Worm (Caenorhabditis elegans): Measurements from ENCODE around the gene ekl-6.

DNA sequence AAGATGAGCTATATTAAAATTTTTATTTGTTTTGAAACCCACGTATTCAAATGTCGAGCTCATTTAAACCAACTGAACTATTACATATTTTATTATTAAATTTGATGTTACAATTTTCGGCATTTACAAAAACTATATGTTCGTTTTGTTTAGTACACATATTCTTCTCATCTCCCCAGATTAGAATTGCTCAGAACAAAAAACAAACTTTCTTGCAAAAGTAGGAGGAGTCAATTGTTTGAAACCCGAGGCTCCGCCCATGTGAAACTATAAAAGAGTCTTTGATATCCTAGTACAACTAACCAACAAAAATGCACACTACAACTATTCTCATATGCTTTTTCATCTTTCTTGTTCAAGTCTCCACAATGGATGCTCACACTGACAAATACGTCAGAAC lies 38.2 kb upstream of the ekl-6 start, which contains the start of gene ins-22:
- TF ChIP-seq jun-1 (tag; optimal IDR thresholded peaks at IDR 0.05): no peak
- TF ChIP-seq pqm-1 (tag; optimal IDR thresholded peaks at IDR 0.05): no peak
- no peak for TF ChIP-seq skn-1 (tag; optimal IDR thresholded peaks at IDR 0.05)
- TF ChIP-seq T20F7.1 (GFP tag; optimal IDR thresholded peaks at IDR 0.05): no peak
- no peak for TF ChIP-seq rbr-2 (tag; optimal IDR thresholded peaks at IDR 0.05)
- TF ChIP-seq nhr-11 (tag; optimal IDR thresholded peaks at IDR 0.05): no peak
- TF ChIP-seq daf-16 (GFP tag; optimal IDR thresholded peaks at IDR 0.05): no peak
- no peak for TF ChIP-seq daf-16 (tag; optimal IDR thresholded peaks at IDR 0.05)
- TF ChIP-seq ama-1 (optimal IDR thresholded peaks at IDR 0.05): no peak
- TF ChIP-seq zip-11 (GFP tag; IDR thresholded peaks at IDR 0.05): no peak
- TF ChIP-seq mxl-2 (GFP tag; conservative IDR thresholded peaks at IDR 0.05): no peak
- no peak for TF ChIP-seq ztf-11 (tag; optimal IDR thresholded peaks at IDR 0.05)
- no peak for TF ChIP-seq egl-27 (tag; optimal IDR thresholded peaks at IDR 0.05)
- TF ChIP-seq nhr-102 (tag; optimal IDR thresholded peaks at IDR 0.05): no peak

All from whole organism, L4 larva.